Worm (Caenorhabditis elegans) whole organism, young adult: Measurements from ENCODE around the gene inx-6.
A peak's percentile ranks its signal among the peaks of the same experiment; 100 is the strongest.

Source experiments
- B0019.2 ChIP-seq: fragments of 200-800 bp; sonication (Bioruptor generic); conservative IDR thresholded peaks from 2 replicates; pipeline ENCODE4 v1.3.6; 2022; ENCODE audit warnings: missing genetic modification reagents, missing genetic modification characterization, missing compliant biosample characterization
- B0336.3 ChIP-seq: fragments of 200-800 bp; sonication (Bioruptor generic); IDR thresholded peaks from 2 replicates; pipeline ENCODE4 v1.3.6; 2022; ENCODE audit warnings: missing genetic modification characterization, missing compliant biosample characterization
- C06A6.2 ChIP-seq: fragments of 200-800 bp; sonication (Bioruptor generic); conservative IDR thresholded peaks from 2 replicates; pipeline ENCODE4 v1.3.6; 2022; ENCODE audit warnings: missing genetic modification characterization, missing compliant biosample characterization
- F10E7.11 ChIP-seq: sonication (generic microtip); optimal IDR thresholded peaks from 2 replicates; lab custom pipeline; 2017; ENCODE audit warnings: mild to moderate bottlenecking, missing genetic modification characterization, moderate library complexity, missing compliant biosample characterization
- F33H1.4 ChIP-seq: fragments of 200-800 bp; sonication (Bioruptor generic); IDR thresholded peaks from 2 replicates; pipeline ENCODE4 v1.3.6; 2022; ENCODE audit warnings: missing genetic modification reagents, missing genetic modification characterization, missing compliant biosample characterization
- F49E8.2 ChIP-seq: sonication (generic microtip); optimal IDR thresholded peaks from 3 replicates; lab custom pipeline; 2017; ENCODE audit warnings: missing genetic modification characterization, mild to moderate bottlenecking, missing compliant biosample characterization, antibody characterized with exemption, moderate library complexity; ENCODE audit not compliant: insufficient read depth
- F57C9.4 ChIP-seq: sonication (generic microtip); optimal IDR thresholded peaks from 2 replicates; lab custom pipeline; 2017; ENCODE audit warnings: mild to moderate bottlenecking, missing genetic modification characterization, missing compliant biosample characterization
- Y56A3A.18 ChIP-seq: fragments of 200-800 bp; sonication (Bioruptor generic); IDR thresholded peaks from 2 replicates; pipeline ENCODE4 v1.3.6; 2022; ENCODE audit warnings: missing genetic modification reagents, missing genetic modification characterization, missing compliant biosample characterization
- Y95B8A.8 ChIP-seq: fragments of 200-800 bp; sonication (Bioruptor generic); IDR thresholded peaks from 2 replicates; pipeline ENCODE4 v1.3.6; 2022; ENCODE audit warnings: missing genetic modification reagents, missing genetic modification characterization, missing compliant biosample characterization
- akir-1 ChIP-seq: fragments of 200-800 bp; sonication (Bioruptor generic); optimal IDR thresholded peaks from 2 replicates; lab custom pipeline; 2018; ENCODE audit warnings: mild to moderate bottlenecking, missing genetic modification characterization, moderate library complexity, missing compliant biosample characterization
- ama-1 ChIP-seq, 3 experiments: fragments of 150-350 bp in 1 of 3; sonication (generic microtip) in 2 of 3; optimal IDR thresholded peaks; 2 replicates each; lab custom pipeline; 2014 to 2018; ENCODE audit warnings: missing biosample characterization in 2 of 3, missing genetic modification characterization in 2 of 3, missing genetic modification reagents in 2 of 3
- attf-6 ChIP-seq: fragments of 200-800 bp; sonication (Bioruptor generic); IDR thresholded peaks from 2 replicates; pipeline ENCODE4 v1.3.6; 2022; ENCODE audit warnings: missing genetic modification reagents, missing genetic modification characterization, missing compliant biosample characterization
- bed-1 ChIP-seq: fragments of 200-800 bp; sonication (Bioruptor generic); IDR thresholded peaks from 2 replicates; pipeline ENCODE4 v1.3.6; 2022; ENCODE audit warnings: missing genetic modification reagents, missing genetic modification characterization, missing compliant biosample characterization
- ccch-3 ChIP-seq: fragments of 200-800 bp; sonication (Bioruptor generic); optimal IDR thresholded peaks from 2 replicates; lab custom pipeline; 2018; ENCODE audit warnings: mild to moderate bottlenecking, missing genetic modification characterization, missing compliant biosample characterization
- cebp-2 ChIP-seq: fragments of 200-800 bp; sonication (Bioruptor generic); IDR thresholded peaks from 2 replicates; pipeline ENCODE4 v1.3.6; 2022; ENCODE audit warnings: missing genetic modification characterization, missing compliant biosample characterization
- ceh-100 ChIP-seq: fragments of 200-800 bp; sonication (Bioruptor generic); IDR thresholded peaks from 2 replicates; pipeline ENCODE4 v1.3.6; 2022; ENCODE audit warnings: missing genetic modification reagents, missing genetic modification characterization, missing compliant biosample characterization
- ceh-58 ChIP-seq: fragments of 200-800 bp; sonication (Bioruptor generic); IDR thresholded peaks from 2 replicates; pipeline ENCODE4 v1.3.6; 2022; ENCODE audit warnings: missing genetic modification characterization, missing compliant biosample characterization
- ceh-91 ChIP-seq: fragments of 200-800 bp; sonication (Bioruptor generic); IDR thresholded peaks from 2 replicates; pipeline ENCODE4 v1.3.6; 2022; ENCODE audit warnings: missing genetic modification reagents, missing genetic modification characterization, missing compliant biosample characterization
- chd-7 ChIP-seq: sonication (generic microtip); optimal IDR thresholded peaks from 2 replicates; lab custom pipeline; 2016; ENCODE audit warnings: mild to moderate bottlenecking, missing genetic modification characterization, moderate library complexity, missing compliant biosample characterization
- die-1 ChIP-seq: sonication (generic microtip); optimal IDR thresholded peaks from 2 replicates; lab custom pipeline; 2016; ENCODE audit warnings: missing genotype, mild to moderate bottlenecking, missing genetic modification characterization, missing compliant biosample characterization
- egrh-3 ChIP-seq: fragments of 200-800 bp; sonication (Bioruptor generic); IDR thresholded peaks from 2 replicates; pipeline ENCODE4 v1.3.6; 2022; ENCODE audit warnings: missing genetic modification reagents, missing genetic modification characterization, missing compliant biosample characterization
- ekl-4 ChIP-seq: fragments of 200-800 bp; sonication (Bioruptor generic); IDR thresholded peaks from 2 replicates; pipeline ENCODE4 v1.3.6; 2022; ENCODE audit warnings: missing genetic modification reagents, missing genetic modification characterization, missing compliant biosample characterization
- fkh-3 ChIP-seq: sonication (generic microtip); optimal IDR thresholded peaks from 2 replicates; lab custom pipeline; 2016; ENCODE audit warnings: mild to moderate bottlenecking, missing genetic modification characterization, missing compliant biosample characterization
- gei-17 ChIP-seq: fragments of 200-800 bp; sonication (Bioruptor generic); optimal IDR thresholded peaks from 2 replicates; lab custom pipeline; 2018; ENCODE audit warnings: mild to moderate bottlenecking, missing genetic modification characterization, missing compliant biosample characterization
- hlh-12 ChIP-seq: sonication (generic microtip); optimal IDR thresholded peaks from 2 replicates; lab custom pipeline; 2016; ENCODE audit warnings: missing genetic modification characterization, missing compliant biosample characterization
- hmg-1.2 ChIP-seq: fragments of 200-800 bp; sonication (Bioruptor generic); IDR thresholded peaks from 2 replicates; pipeline ENCODE4 v1.3.6; 2022; ENCODE audit warnings: missing genetic modification reagents, missing genetic modification characterization, missing compliant biosample characterization
- hsf-1 ChIP-seq: fragments of 200-800 bp; sonication (Bioruptor generic); IDR thresholded peaks from 2 replicates; pipeline ENCODE4 v1.3.6; 2022; ENCODE audit warnings: missing genetic modification reagents, missing genetic modification characterization, missing compliant biosample characterization
- lag-1 ChIP-seq: fragments of 200-800 bp; sonication (Bioruptor generic); IDR thresholded peaks from 2 replicates; pipeline ENCODE4 v1.3.6; 2022; ENCODE audit warnings: missing genetic modification reagents, missing genetic modification characterization, missing compliant biosample characterization
- lin-26 ChIP-seq: fragments of 200-800 bp; sonication (Bioruptor generic); IDR thresholded peaks from 2 replicates; pipeline ENCODE4 v1.3.6; 2022; ENCODE audit warnings: missing genetic modification reagents, missing genetic modification characterization, missing compliant biosample characterization
- lin-40 ChIP-seq: sonication (generic microtip); optimal IDR thresholded peaks from 2 replicates; lab custom pipeline; 2016; ENCODE audit warnings: missing genetic modification characterization, mild to moderate bottlenecking, missing compliant biosample characterization, missing genotype, missing genetic modification reagents
- lin-54 ChIP-seq: fragments of 200-800 bp; sonication (Bioruptor generic); optimal IDR thresholded peaks from 2 replicates; lab custom pipeline; 2018; ENCODE audit warnings: mild to moderate bottlenecking, missing genetic modification characterization, missing compliant biosample characterization
- lsl-1 ChIP-seq: fragments of 200-800 bp; sonication (Bioruptor generic); optimal IDR thresholded peaks from 2 replicates; lab custom pipeline; 2018; ENCODE audit warnings: mild to moderate bottlenecking, missing genetic modification characterization, moderate library complexity, missing compliant biosample characterization
- lsy-27 ChIP-seq: sonication (generic microtip); optimal IDR thresholded peaks from 2 replicates; lab custom pipeline; 2017; ENCODE audit warnings: missing genetic modification characterization, mild to moderate bottlenecking, missing compliant biosample characterization, antibody characterized with exemption, missing genotype, borderline replicate concordance; ENCODE audit not compliant: insufficient read depth
- mcd-1 ChIP-seq: fragments of 200-800 bp; sonication (Bioruptor generic); IDR thresholded peaks from 2 replicates; pipeline ENCODE4 v1.3.6; 2022; ENCODE audit warnings: missing genetic modification reagents, missing genetic modification characterization, missing compliant biosample characterization
- mes-4 ChIP-seq: sonication (generic microtip); optimal IDR thresholded peaks from 2 replicates; lab custom pipeline; 2016; ENCODE audit warnings: missing genotype, missing genetic modification characterization, missing compliant biosample characterization
- nfyb-1 ChIP-seq: fragments of 200-800 bp; sonication (Bioruptor generic); IDR thresholded peaks from 2 replicates; pipeline ENCODE4 v1.3.6; 2022; ENCODE audit warnings: missing genetic modification reagents, missing genetic modification characterization, missing compliant biosample characterization
- nhr-80 ChIP-seq: sonication (generic microtip); optimal IDR thresholded peaks from 2 replicates; lab custom pipeline; 2016; ENCODE audit warnings: missing genetic modification characterization, missing compliant biosample characterization
- nhr-90 ChIP-seq: sonication (generic microtip); optimal IDR thresholded peaks from 2 replicates; lab custom pipeline; 2016; ENCODE audit warnings: missing genotype, mild to moderate bottlenecking, missing genetic modification characterization, missing compliant biosample characterization
- repo-1 ChIP-seq: sonication (generic microtip); optimal IDR thresholded peaks from 2 replicates; lab custom pipeline; 2017; ENCODE audit warnings: mild to moderate bottlenecking, missing genetic modification characterization, missing compliant biosample characterization
- snpc-1.1 ChIP-seq: sonication (generic microtip); optimal IDR thresholded peaks from 2 replicates; lab custom pipeline; 2017; ENCODE audit warnings: missing genetic modification characterization, mild to moderate bottlenecking, missing compliant biosample characterization, antibody characterized with exemption, moderate library complexity, missing genotype, missing genetic modification reagents; ENCODE audit not compliant: insufficient read depth
- snpc-3.4 ChIP-seq: sonication (generic microtip); optimal IDR thresholded peaks from 2 replicates; lab custom pipeline; 2017; ENCODE audit warnings: missing genetic modification characterization, mild to moderate bottlenecking, missing compliant biosample characterization, antibody characterized with exemption, moderate library complexity, missing genotype, missing genetic modification reagents
- snpc-4 ChIP-seq, 5 experiments: fragments of 150-350 bp in 1 of 5; sonication (generic microtip) in 4 of 5; optimal IDR thresholded peaks; 2 replicates each; lab custom pipeline; 2014 to 2018; ENCODE audit warnings: missing genetic modification characterization in 5 of 5, missing biosample characterization in 3 of 5, antibody characterized with exemption in 2 of 5, mild to moderate bottlenecking in 2 of 5, missing compliant biosample characterization in 2 of 5, missing genotype in 2 of 5, moderate library complexity in 2 of 5, missing genetic modification reagents in 1 of 5
- sptf-2 ChIP-seq: fragments of 200-800 bp; sonication (Bioruptor generic); optimal IDR thresholded peaks from 2 replicates; lab custom pipeline; 2018; ENCODE audit warnings: mild to moderate bottlenecking, missing genetic modification characterization, missing compliant biosample characterization
- tbx-9 ChIP-seq: sonication (generic microtip); optimal IDR thresholded peaks from 2 replicates; lab custom pipeline; 2016; ENCODE audit warnings: borderline replicate concordance, missing genetic modification characterization, inconsistent platforms, missing compliant biosample characterization
- unc-62 ChIP-seq: fragments of 150-350 bp; optimal IDR thresholded peaks from 2 replicates; lab custom pipeline; 2014; ENCODE audit warnings: missing biosample characterization, missing genetic modification reagents, missing genetic modification characterization
- xnd-1 ChIP-seq: sonication (generic microtip); optimal IDR thresholded peaks from 2 replicates; lab custom pipeline; 2016; ENCODE audit warnings: missing genotype, missing genetic modification reagents, missing genetic modification characterization, missing compliant biosample characterization
- ztf-22 ChIP-seq: fragments of 200-800 bp; sonication (Bioruptor generic); optimal IDR thresholded peaks from 2 replicates; lab custom pipeline; 2018; ENCODE audit warnings: mild to moderate bottlenecking, missing genetic modification characterization, moderate library complexity, missing compliant biosample characterization
- ztf-28 ChIP-seq: fragments of 200-800 bp; sonication (Bioruptor generic); IDR thresholded peaks from 2 replicates; pipeline ENCODE4 v1.3.6; 2022; ENCODE audit warnings: missing genetic modification reagents, missing genetic modification characterization, missing compliant biosample characterization

Gene inx-6

ce11 chrIV:12785988-12786387 lies 39.6 kb downstream of the inx-6 start (continued):
- TF ChIP-seq ama-1 (optimal IDR thresholded peaks at IDR 0.05; lab: Kevin White, UChicago) (no peak), ama-1 (GFP tag; optimal IDR thresholded peaks at IDR 0.05; lab: Kevin White, UChicago) (no peak), lin-54 (peak; percentile 5), lsy-27 (tag; lab: Kevin White, UChicago) (no peak), sptf-2 (no peak), Y95B8A.8 (no peak), F33H1.4 (GFP tag; lab: Robert Waterston, UW) (peak; percentile 42), bed-1 (GFP tag; lab: Robert Waterston, UW) (no peak), repo-1 (peak; percentile 16), die-1 (no peak), cebp-2 (GFP tag; lab: Robert Waterston, UW) (no peak), F49E8.2 (tag; lab: Kevin White, UChicago) (peak; percentile 58), chd-7 (tag; lab: Kevin White, UChicago) (no peak), F57C9.4 (tag; lab: Kevin White, UChicago) (no peak), F10E7.11 (tag; lab: Kevin White, UChicago) (no peak), mes-4 (tag; lab: Kevin White, UChicago) (no peak), ceh-58 (GFP tag; lab: Robert Waterston, UW) (no peak), hlh-12 (no peak), fkh-3 (no peak), akir-1 (GFP tag; lab: Kevin White, UChicago) (no peak), lag-1 (no peak), snpc-4 (GFP tag; optimal IDR thresholded peaks at IDR 0.05; lab: Kevin White, UChicago) (peak; percentile 92), snpc-4 (tag; optimal IDR thresholded peaks at IDR 0.05; lab: Kevin White, UChicago) (peak; percentile 88 to 97 (median 94)), attf-6 (GFP tag; lab: Robert Waterston, UW) (peak; percentile 94), lin-26 (GFP tag; lab: Robert Waterston, UW) (peak; percentile 53; the same call in 1 of the 2 replicates), ztf-22 (GFP tag; lab: Kevin White, UChicago) (no peak), hsf-1 (GFP tag; lab: Robert Waterston, UW) (peak; percentile 88), C06A6.2 (GFP tag; lab: Robert Waterston, UW) (no peak), ztf-28 (GFP tag; lab: Robert Waterston, UW) (no peak), ekl-4 (GFP tag; lab: Robert Waterston, UW) (no peak; the same call in 1 of the 2 replicates), unc-62 (no peak), nfyb-1 (GFP tag; lab: Robert Waterston, UW) (peak; percentile 55; the same call in 1 of the 2 replicates), B0336.3 (GFP tag; lab: Robert Waterston, UW) (peak; percentile 66; the same call in 1 of the 2 replicates), ceh-91 (no peak), B0019.2 (GFP tag; lab: Robert Waterston, UW) (no peak), ccch-3 (GFP tag; lab: Kevin White, UChicago) (no peak), xnd-1 (tag; lab: Kevin White, UChicago) (no peak), hmg-1.2 (GFP tag; lab: Robert Waterston, UW) (peak; percentile 98), ceh-100 (GFP tag; lab: Robert Waterston, UW) (no peak), nhr-90 (tag; lab: Kevin White, UChicago) (no peak), nhr-80 (tag; lab: Kevin White, UChicago) (no peak), snpc-3.4 (tag; lab: Kevin White, UChicago) (peak; percentile 65), gei-17 (GFP tag; lab: Kevin White, UChicago) (no peak), Y56A3A.18 (GFP tag; lab: Robert Waterston, UW) (0 out of 2 replicates have a peak, but pooled peaks have one; percentile 11), lin-40 (tag; lab: Kevin White, UChicago) (no peak), snpc-1.1 (tag; lab: Kevin White, UChicago) (peak; percentile 95), egrh-3 (GFP tag; lab: Robert Waterston, UW) (no peak), tbx-9 (tag; lab: Kevin White, UChicago) (no peak), lsl-1 (GFP tag; lab: Kevin White, UChicago) (peak; percentile 60), mcd-1 (peak; percentile 49; the same call in 1 of the 2 replicates)
